Worm (Caenorhabditis elegans): Measurements from ENCODE around the gene clec-205.
"Not testable (repeated sequence)": the region's sequence is repeated elsewhere in the genome, so short reads cannot be mapped to it uniquely, and the experiment has no call there.

ce11 chrV:1814784-1815183, 54.1 kb downstream of the clec-205 start, which contains the start of gene Y46H3A.5:
- not testable (repeated sequence) for TF ChIP-seq elt-3 (tag; optimal IDR thresholded peaks at IDR 0.05); unc-62 (GFP tag; optimal IDR thresholded peaks at IDR 0.05); nhr-43 (tag; optimal IDR thresholded peaks at IDR 0.05; ENCODE audit: poor library complexity, severe bottlenecking)

Measured in whole organism, L3 larva.